Worm (Caenorhabditis elegans): ENCODE measurements around the gene col-185.

ce11 chrX:13469047-13469633 is 41.8 kb downstream of the col-185 start, which contains the start of gene col-184:
- TF ChIP-seq W03F9.2 (tag; optimal IDR thresholded peaks at IDR 0.05) (no peak), dao-5 (tag; optimal IDR thresholded peaks at IDR 0.05) (no peak)
